Fruit fly (Drosophila melanogaster) whole organism, adult: ENCODE data around the gene CG7084.

ENCODE experiments used
- CG11617 ChIP-seq: fragments of 200-800 bp; sonication (Bioruptor generic); optimal IDR thresholded peaks from 2 replicates; lab custom pipeline; 2017; ENCODE audit warnings: mild to moderate bottlenecking, missing biosample characterization, missing genetic modification reagents, missing genetic modification characterization
- CG12768 ChIP-seq: fragments of 200-800 bp; sonication (Bioruptor generic); optimal IDR thresholded peaks from 2 replicates; lab custom pipeline; 2017; ENCODE audit warnings: missing biosample characterization, missing genetic modification characterization, mild to moderate bottlenecking, moderate library complexity, missing genetic modification reagents
- CG14711 ChIP-seq: fragments of 200-800 bp; sonication (Bioruptor generic); optimal IDR thresholded peaks from 2 replicates; lab custom pipeline; 2018; ENCODE audit warnings: missing biosample characterization, mild to moderate bottlenecking, missing genetic modification characterization, moderate library complexity
- CG1620 ChIP-seq: fragments of 200-800 bp; sonication (Bioruptor generic); optimal IDR thresholded peaks from 2 replicates; lab custom pipeline; 2016; ENCODE audit warnings: missing biosample characterization, missing genetic modification characterization
- CG33017 ChIP-seq: fragments of 200-800 bp; sonication (Bioruptor generic); optimal IDR thresholded peaks from 2 replicates; lab custom pipeline; 2018; ENCODE audit warnings: missing biosample characterization, mild to moderate bottlenecking, missing genetic modification characterization, moderate library complexity
- CG5204 ChIP-seq: fragments of 200-800 bp; sonication (Bioruptor generic); optimal IDR thresholded peaks from 2 replicates; lab custom pipeline; 2016; ENCODE audit warnings: missing biosample characterization, missing genetic modification characterization
- CG7045 ChIP-seq: fragments of 200-800 bp; sonication (Bioruptor generic); optimal IDR thresholded peaks from 2 replicates; lab custom pipeline; 2017; ENCODE audit warnings: missing biosample characterization, mild to moderate bottlenecking, missing genetic modification characterization
- CG7101 ChIP-seq: fragments of 200-800 bp; sonication (Bioruptor generic); optimal IDR thresholded peaks from 2 replicates; lab custom pipeline; 2018; ENCODE audit warnings: missing biosample characterization, mild to moderate bottlenecking, missing genetic modification characterization, moderate library complexity
- Clk ChIP-seq: fragments of 200-800 bp; sonication (Bioruptor generic); optimal IDR thresholded peaks from 2 replicates; lab custom pipeline; 2017; ENCODE audit warnings: missing biosample characterization, missing genetic modification characterization
- Crg-1 ChIP-seq: fragments of 200-800 bp; sonication (Bioruptor generic); optimal IDR thresholded peaks from 2 replicates; lab custom pipeline; 2016; ENCODE audit warnings: missing biosample characterization, missing genetic modification characterization
- Hr96 ChIP-seq: fragments of 200-800 bp; sonication (Bioruptor generic); optimal IDR thresholded peaks from 2 replicates; lab custom pipeline; 2016; ENCODE audit warnings: missing biosample characterization, missing genetic modification characterization
- Mnt ChIP-seq: fragments of 200-800 bp; sonication (Bioruptor generic); optimal IDR thresholded peaks from 2 replicates; lab custom pipeline; 2016; ENCODE audit warnings: missing biosample characterization, mild to moderate bottlenecking, missing genetic modification characterization
- bab1 ChIP-seq: fragments of 200-800 bp; sonication (Bioruptor generic); optimal IDR thresholded peaks from 3 replicates; lab custom pipeline; 2019; ENCODE audit warnings: missing biosample characterization, mild to moderate bottlenecking, missing genetic modification characterization, moderate library complexity
- cic ChIP-seq: fragments of 200-800 bp; sonication (Bioruptor generic); optimal IDR thresholded peaks from 2 replicates; lab custom pipeline; 2017; ENCODE audit warnings: missing biosample characterization, mild to moderate bottlenecking, missing genetic modification characterization, moderate library complexity
- cnc ChIP-seq, 2 experiments: fragments of >200 bp; optimal IDR thresholded peaks; 2 replicates each; lab custom pipeline; 2017
- kay ChIP-seq: fragments of 200-800 bp; sonication (Bioruptor generic); peaks from one replicate; lab custom pipeline; 2016; ENCODE audit warnings: missing biosample characterization, missing genetic modification characterization, borderline replicate concordance
- ovo ChIP-seq: fragments of 200-800 bp; sonication (Bioruptor generic); optimal IDR thresholded peaks from 2 replicates; lab custom pipeline; 2016; ENCODE audit warnings: missing biosample characterization, missing genetic modification characterization
- pad ChIP-seq: fragments of 200-800 bp; sonication (Bioruptor generic); optimal IDR thresholded peaks from 3 replicates; lab custom pipeline; 2017; ENCODE audit warnings: missing biosample characterization, missing genetic modification characterization, mild to moderate bottlenecking, moderate library complexity, missing genetic modification reagents
- tj ChIP-seq: fragments of 200-800 bp; sonication (Bioruptor generic); optimal IDR thresholded peaks from 3 replicates; lab custom pipeline; 2017; ENCODE audit warnings: missing biosample characterization, mild to moderate bottlenecking, missing genetic modification characterization, moderate library complexity
- toe ChIP-seq: fragments of 200-800 bp; sonication (Bioruptor generic); optimal IDR thresholded peaks from 2 replicates; lab custom pipeline; 2016; ENCODE audit warnings: missing biosample characterization, missing genetic modification characterization

The CG7084 gene

DNA sequence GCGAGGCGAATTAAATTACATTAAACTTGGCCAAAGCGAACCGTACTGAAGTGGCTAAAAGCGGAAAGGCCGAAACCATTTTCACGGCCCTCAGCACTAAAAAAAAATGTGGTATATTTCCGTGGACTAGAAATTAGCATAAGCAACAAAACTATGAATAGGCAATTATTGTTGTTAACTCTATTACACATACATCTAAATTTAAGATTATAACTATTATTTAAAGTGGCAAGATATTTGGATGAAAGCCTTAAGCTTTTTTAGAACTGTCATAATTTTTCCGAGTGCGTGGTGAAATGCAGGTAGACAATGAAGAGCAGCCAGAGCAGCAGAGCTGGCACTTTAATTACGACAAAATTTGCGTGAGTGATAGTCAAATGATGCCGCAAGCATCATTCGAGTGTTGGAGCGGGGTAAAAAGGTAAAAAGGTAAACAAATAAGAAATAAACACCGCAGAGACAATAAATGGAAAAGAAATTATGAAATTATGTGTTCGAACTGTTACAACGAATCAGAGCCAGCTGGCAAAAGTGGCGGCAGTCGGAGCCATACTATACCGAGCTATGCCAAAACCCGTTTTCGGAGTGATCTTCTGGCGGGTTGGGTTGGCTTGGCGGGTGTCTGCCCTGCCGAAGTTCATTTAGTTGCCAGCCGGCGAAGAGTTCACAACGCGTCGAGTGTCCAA, 30.2 kb downstream of the CG7084 start, which contains the start of gene CG7080:
TSS of gene CG7080 (plus strand) at position 636 of the 686 bp plus-strand sequence.
- TF ChIP-seq CG14711 (tag; lab: Kevin White, UChicago) (no peak), Hr96 (GFP tag; lab: Kevin White, UChicago) (no peak), CG7045 (no peak), CG7101 (tag; lab: Kevin White, UChicago) (no peak), CG1620 (GFP tag; lab: Kevin White, UChicago) (no peak), Crg-1 (GFP tag; lab: Kevin White, UChicago) (no peak), kay (GFP tag; lab: Kevin White, UChicago) (no peak), Clk (GFP tag; lab: Kevin White, UChicago) (no peak)

- TF ChIP-seq CG11617 (GFP tag; lab: Kevin White, UChicago) = no peak
- TF ChIP-seq CG7101 (tag; lab: Kevin White, UChicago) = no peak
- TF ChIP-seq CG33017 = no peak
- TF ChIP-seq Mnt (GFP tag; lab: Kevin White, UChicago) = no peak
- no peak for TF ChIP-seq cnc (optimal IDR thresholded peaks at IDR 0.05; lab: Kevin White, UChicago)
- no peak for TF ChIP-seq Clk (GFP tag; lab: Kevin White, UChicago)
- no peak for TF ChIP-seq Crg-1 (GFP tag; lab: Kevin White, UChicago)
- no peak for TF ChIP-seq pad (GFP tag; lab: Kevin White, UChicago)
- TF ChIP-seq ovo (GFP tag; lab: Kevin White, UChicago) = no peak
- TF ChIP-seq CG7045 = no peak
- no peak for TF ChIP-seq CG14711 (tag; lab: Kevin White, UChicago)
- TF ChIP-seq kay (GFP tag; lab: Kevin White, UChicago) = no peak
- no peak for TF ChIP-seq toe (GFP tag; lab: Kevin White, UChicago)
- no peak for TF ChIP-seq tj (GFP tag; lab: Kevin White, UChicago)
Measured at dm6 chr3R:22330512-22331119, 32.0 kb downstream of the CG7084 start, which contains the start of gene CG33721. CG33721 (plus strand) TSS chr3R:22331069.

DNA sequence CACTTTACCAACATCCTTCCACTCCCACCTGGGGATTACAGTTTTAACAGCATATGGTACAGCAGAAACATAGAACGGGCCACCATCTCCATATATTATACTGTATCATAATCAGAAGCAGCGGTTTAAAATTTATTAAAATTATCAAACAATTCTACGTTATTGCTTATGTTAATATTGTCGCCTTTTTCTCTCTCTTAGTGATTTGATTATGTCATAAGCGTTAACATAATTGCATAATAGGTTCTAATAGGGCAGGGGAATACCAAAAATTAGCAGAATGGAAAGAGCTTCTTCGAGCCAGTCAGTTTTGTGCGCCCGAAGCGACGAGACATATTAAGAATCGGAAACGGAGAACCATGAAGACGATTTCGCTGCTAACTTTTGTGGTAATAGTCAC, 33.1 kb downstream of the CG7084 start, which contains the start of gene CG13862:
TSS of gene CG13862 (plus strand) at position 301 of the 400 bp plus-strand sequence.
- no peak for TF ChIP-seq kay (GFP tag; lab: Kevin White, UChicago)
- no peak for TF ChIP-seq cic
- no peak for TF ChIP-seq ovo (GFP tag; lab: Kevin White, UChicago)
- no peak for TF ChIP-seq CG12768 (GFP tag; lab: Kevin White, UChicago)
- no peak for TF ChIP-seq CG7101 (tag; lab: Kevin White, UChicago)
- no peak for TF ChIP-seq CG5204 (GFP tag; lab: Kevin White, UChicago)
- no peak for TF ChIP-seq CG11617 (GFP tag; lab: Kevin White, UChicago)
- no peak for TF ChIP-seq pad (GFP tag; lab: Kevin White, UChicago)
- no peak for TF ChIP-seq CG14711 (tag; lab: Kevin White, UChicago)
- no peak for TF ChIP-seq CG33017
- no peak for TF ChIP-seq CG1620 (GFP tag; lab: Kevin White, UChicago)
- no peak for TF ChIP-seq Hr96 (GFP tag; lab: Kevin White, UChicago)
- TF ChIP-seq Crg-1 (GFP tag; lab: Kevin White, UChicago) = no peak
- TF ChIP-seq Clk (GFP tag; lab: Kevin White, UChicago) = no peak
- no peak for TF ChIP-seq toe (GFP tag; lab: Kevin White, UChicago)
- no peak for TF ChIP-seq cnc (optimal IDR thresholded peaks at IDR 0.05; lab: Kevin White, UChicago)
- TF ChIP-seq bab1 (GFP tag; lab: Kevin White, UChicago) = no peak
- TF ChIP-seq CG7045 = no peak
- no peak for TF ChIP-seq Mnt (GFP tag; lab: Kevin White, UChicago)
- TF ChIP-seq tj (GFP tag; lab: Kevin White, UChicago) = no peak

DNA sequence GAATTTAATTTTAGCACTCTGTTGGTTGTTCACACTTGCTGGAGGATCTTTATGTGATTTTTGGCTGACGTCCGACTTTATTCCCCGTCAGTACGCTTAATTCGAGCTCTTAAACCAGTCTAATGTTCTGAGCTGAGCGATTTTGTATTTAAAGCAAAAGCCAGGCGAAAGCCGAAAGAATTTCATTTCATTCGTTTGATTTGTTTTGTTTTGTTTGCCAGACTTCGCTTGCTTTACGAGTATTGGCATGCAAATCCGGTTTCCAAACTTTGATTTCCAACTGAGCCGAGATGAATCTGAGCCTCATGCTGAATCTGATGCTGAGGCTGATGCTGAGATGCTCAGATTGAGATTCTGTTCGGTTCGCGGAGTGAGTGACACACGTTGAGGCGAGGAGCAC, 35.4 kb downstream of the CG7084 start, which contains the start of gene CG5391:
TSS of gene CG5391 (minus strand) at position 101 of the 400 bp plus-strand sequence.
- no peak for TF ChIP-seq CG7101 (tag; lab: Kevin White, UChicago)
- TF ChIP-seq cic = no peak
- no peak for TF ChIP-seq toe (GFP tag; lab: Kevin White, UChicago)
- no peak for TF ChIP-seq Hr96 (GFP tag; lab: Kevin White, UChicago)
- no peak for TF ChIP-seq Clk (GFP tag; lab: Kevin White, UChicago)
- TF ChIP-seq ovo (GFP tag; lab: Kevin White, UChicago) = no peak
- no peak for TF ChIP-seq pad (GFP tag; lab: Kevin White, UChicago)
- no peak for TF ChIP-seq kay (GFP tag; lab: Kevin White, UChicago)
- TF ChIP-seq CG12768 (GFP tag; lab: Kevin White, UChicago) = no peak
- TF ChIP-seq Mnt (GFP tag; lab: Kevin White, UChicago) = no peak
- TF ChIP-seq CG1620 (GFP tag; lab: Kevin White, UChicago) = no peak
- no peak for TF ChIP-seq CG7045
- no peak for TF ChIP-seq tj (GFP tag; lab: Kevin White, UChicago)
- TF ChIP-seq CG11617 (GFP tag; lab: Kevin White, UChicago) = no peak
- TF ChIP-seq CG14711 (tag; lab: Kevin White, UChicago) = no peak

- TF ChIP-seq tj (GFP tag; lab: Kevin White, UChicago) (no peak), CG11617 (GFP tag; lab: Kevin White, UChicago) (no peak), Crg-1 (GFP tag; lab: Kevin White, UChicago) (no peak), ovo (GFP tag; lab: Kevin White, UChicago) (no peak), cic (no peak), CG12768 (GFP tag; lab: Kevin White, UChicago) (no peak), CG7101 (tag; lab: Kevin White, UChicago) (no peak), Clk (GFP tag; lab: Kevin White, UChicago) (no peak), cnc (optimal IDR thresholded peaks at IDR 0.05; lab: Kevin White, UChicago) (no peak), toe (GFP tag; lab: Kevin White, UChicago) (no peak), CG14711 (tag; lab: Kevin White, UChicago) (no peak), CG1620 (GFP tag; lab: Kevin White, UChicago) (no peak), CG7045 (no peak), bab1 (GFP tag; lab: Kevin White, UChicago) (no peak), kay (GFP tag; lab: Kevin White, UChicago) (no peak)
Measured at dm6 chr3R:22339510-22339909, 40.9 kb downstream of the CG7084 start.
